Worm (Caenorhabditis elegans) whole organism, L4 larva: ENCODE results near the gene C05A9.2.

Experiments
- duxl-1 ChIP-seq: sonication (generic microtip); optimal IDR thresholded peaks from 2 replicates; lab custom pipeline; 2016; ENCODE audit warnings: mild to moderate bottlenecking, missing genetic modification characterization, moderate library complexity, missing compliant biosample characterization; ENCODE audit not compliant: poor library complexity
- lin-39 ChIP-seq: fragments of 150-350 bp; optimal IDR thresholded peaks from 2 replicates; lab custom pipeline; 2014; ENCODE audit warnings: missing biosample characterization, missing genetic modification reagents, missing genetic modification characterization
- nhr-6 ChIP-seq: fragments of 150-350 bp; optimal IDR thresholded peaks from 2 replicates; lab custom pipeline; 2014; ENCODE audit warnings: missing biosample characterization, missing genetic modification characterization
- pha-4 ChIP-seq, 2 experiments: fragments of 150-350 bp in 1 of 2; fragments of 200-800 bp in 1 of 2; sonication (Bioruptor generic) in 1 of 2; IDR thresholded peaks in 1 of 2; optimal IDR thresholded peaks in 1 of 2; 2 replicates each; pipeline versions ENCODE4 v1.3.6 to Lab custom; 2014 to 2022; ENCODE audit warnings: missing genetic modification characterization in 2 of 2, missing genetic modification reagents in 2 of 2, missing biosample characterization in 1 of 2, missing compliant biosample characterization in 1 of 2
- unc-39 ChIP-seq: sonication (generic microtip); optimal IDR thresholded peaks from 2 replicates; lab custom pipeline; 2017; ENCODE audit warnings: missing biosample characterization, missing genetic modification characterization

DNA sequence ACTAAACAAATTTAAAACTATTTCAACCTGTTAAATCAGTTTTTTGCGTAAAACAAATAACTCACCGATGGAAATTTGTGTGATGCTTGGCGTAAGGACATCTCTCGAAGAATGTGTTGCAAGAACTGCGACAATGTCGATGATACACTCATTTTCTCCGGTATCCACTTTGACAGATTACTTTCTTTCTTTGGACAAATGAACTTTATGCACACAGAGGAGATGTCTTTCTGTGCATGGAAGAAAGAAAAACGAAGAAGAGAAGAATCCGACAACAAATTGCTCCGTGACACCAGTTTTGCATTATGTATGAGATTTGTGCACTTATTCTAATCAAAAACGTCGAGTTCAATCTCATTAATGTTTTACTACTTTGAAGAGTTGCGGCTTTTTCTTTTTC lies 5.9 kb downstream of the C05A9.2 start, which contains the start of gene plc-1:
- TF ChIP-seq unc-39 (tag; lab: Kevin White, UChicago) (no peak), pha-4 (GFP tag; IDR thresholded peaks at IDR 0.05; lab: Robert Waterston, UW) (no peak), pha-4 (tag; optimal IDR thresholded peaks at IDR 0.05; lab: Kevin White, UChicago) (no peak), duxl-1 (tag; lab: Kevin White, UChicago) (no peak), lin-39 (tag; lab: Kevin White, UChicago) (no peak), nhr-6 (tag; lab: Kevin White, UChicago) (no peak)
